Fruit fly (Drosophila melanogaster): ENCODE results near the gene sfl.

dm6 chr3L:6512284-6512683 is 16.8 kb downstream of the sfl start:
- TF ChIP-seq CG15710 (tag; optimal IDR thresholded peaks at IDR 0.05) (no peak), gl (tag; optimal IDR thresholded peaks at IDR 0.05) (no peak), CG8159 (tag; optimal IDR thresholded peaks at IDR 0.05) (no peak), CG32121 (GFP tag; IDR thresholded peaks at IDR 0.05) (no peak), Snoo (tag; optimal IDR thresholded peaks at IDR 0.05) (no peak), CG9948 (tag; optimal IDR thresholded peaks at IDR 0.05) (no peak), CG14655 (GFP tag; optimal IDR thresholded peaks at IDR 0.05) (no peak), Pif1B (GFP tag; optimal IDR thresholded peaks at IDR 0.05) (no peak), Pif1A (GFP tag; optimal IDR thresholded peaks at IDR 0.05) (no peak), EcR (GFP tag; optimal IDR thresholded peaks at IDR 0.05) (no peak), CG12605 (GFP tag; IDR thresholded peaks at IDR 0.05) (no peak), CG4496 (GFP tag; IDR thresholded peaks at IDR 0.05) (no peak), CG10348 (GFP tag; IDR thresholded peaks at IDR 0.05) (no peak), CG34367 (tag; optimal IDR thresholded peaks at IDR 0.05) (no peak)

Data from whole organism, pupa.